Worm (Caenorhabditis elegans): ENCODE data around the gene ins-5.

ins-5 gene

ce11 chrII:6047639-6048159 lies 50.3 kb downstream of the ins-5 start, which contains the start of the genes R12C12.6 and ran-5 (continued):
- TF ChIP-seq tbp1 (GFP tag; optimal IDR thresholded peaks at IDR 0.05), result peak; percentile 60
- peak; percentile 72 for TF ChIP-seq lsl-1 (GFP tag; optimal IDR thresholded peaks at IDR 0.05)
- TF ChIP-seq snpc-4 (GFP tag; optimal IDR thresholded peaks at IDR 0.05), result peak; percentile 41
- TF ChIP-seq snpc-4 (tag; optimal IDR thresholded peaks at IDR 0.05), result peak in 2 of 4 experiments; percentile 74 to 78
- peak in 1 of 2 experiments; percentile 15 for TF ChIP-seq rec-8 (tag; optimal IDR thresholded peaks at IDR 0.05)
- no peak for TF ChIP-seq hlh-12 (tag; optimal IDR thresholded peaks at IDR 0.05)
- TF ChIP-seq Y53G8AR.9 (GFP tag; conservative IDR thresholded peaks at IDR 0.05), result peak; percentile 89
- TF ChIP-seq F37B4.10 (GFP tag; IDR thresholded peaks at IDR 0.05), result no peak
- TF ChIP-seq nhr-120 (GFP tag; IDR thresholded peaks at IDR 0.05), result no peak
- TF ChIP-seq nhr-179 (tag; optimal IDR thresholded peaks at IDR 0.05), result no peak
- TF ChIP-seq die-1 (tag; optimal IDR thresholded peaks at IDR 0.05), result no peak
- peak; percentile 41 for TF ChIP-seq him-1 (tag; optimal IDR thresholded peaks at IDR 0.05)
- TF ChIP-seq B0019.2 (GFP tag; conservative IDR thresholded peaks at IDR 0.05), result no peak
- peak; percentile 72 for TF ChIP-seq pha-4 (tag; optimal IDR thresholded peaks at IDR 0.05)
- TF ChIP-seq ztf-18 (tag; optimal IDR thresholded peaks at IDR 0.05), result peak; percentile 98
- peak; percentile 46 for TF ChIP-seq nhr-80 (tag; optimal IDR thresholded peaks at IDR 0.05)
- peak; percentile 66; the same call in 1 of the 2 replicates for TF ChIP-seq hmg-20 (GFP tag; IDR thresholded peaks at IDR 0.05)
- no peak for TF ChIP-seq ztf-22 (GFP tag; optimal IDR thresholded peaks at IDR 0.05)
- TF ChIP-seq madf-6 (GFP tag; IDR thresholded peaks at IDR 0.05), result peak; percentile 84
- peak; percentile 62; the same call in 1 of the 2 replicates for TF ChIP-seq attf-3 (GFP tag; conservative IDR thresholded peaks at IDR 0.05)
- no peak for TF ChIP-seq dpff-1 (tag; optimal IDR thresholded peaks at IDR 0.05)
- TF ChIP-seq let-526 (GFP tag; IDR thresholded peaks at IDR 0.05), result no peak
- peak; percentile 66 for TF ChIP-seq xnd-1 (tag; optimal IDR thresholded peaks at IDR 0.05)
- no peak for TF ChIP-seq bed-1 (GFP tag; IDR thresholded peaks at IDR 0.05)
- peak; percentile 68 for TF ChIP-seq ZK185.1 (tag; optimal IDR thresholded peaks at IDR 0.05; ENCODE audit: poor library complexity, severe bottlenecking)
- TF ChIP-seq unc-130 (GFP tag; optimal IDR thresholded peaks at IDR 0.05), result peak; percentile 11
- peak; percentile 50 for TF ChIP-seq attf-5 (GFP tag; optimal IDR thresholded peaks at IDR 0.05)
- no peak for TF ChIP-seq akir-1 (GFP tag; optimal IDR thresholded peaks at IDR 0.05)
- peak; percentile 56; the same call in 1 of the 2 replicates for TF ChIP-seq F33H1.4 (GFP tag; IDR thresholded peaks at IDR 0.05)
- peak in 1 of 3 experiments; percentile 82 for TF ChIP-seq lin-35 (GFP tag; optimal IDR thresholded peaks at IDR 0.05)
- TF ChIP-seq lir-1 (GFP tag; conservative IDR thresholded peaks at IDR 0.05), result peak; percentile 62
- TF ChIP-seq lin-26 (GFP tag; IDR thresholded peaks at IDR 0.05), result no peak
- peak; percentile 27 for TF ChIP-seq dpl-1 (GFP tag; optimal IDR thresholded peaks at IDR 0.05)
- TF ChIP-seq mcd-1 (GFP tag; IDR thresholded peaks at IDR 0.05), result peak; percentile 84
- no peak for TF ChIP-seq egl-18 (GFP tag; IDR thresholded peaks at IDR 0.05)
- peak; percentile 90 for TF ChIP-seq lin-40 (tag; optimal IDR thresholded peaks at IDR 0.05)
- no peak for TF ChIP-seq Y67H2A.10 (GFP tag; conservative IDR thresholded peaks at IDR 0.05)
- TF ChIP-seq B0336.3 (GFP tag; IDR thresholded peaks at IDR 0.05), result peak; percentile 65; the same call in 1 of the 2 replicates
- TF ChIP-seq Y53F4B.3 (GFP tag; IDR thresholded peaks at IDR 0.05), result no peak
- TF ChIP-seq lsy-27 (tag; optimal IDR thresholded peaks at IDR 0.05; ENCODE audit: borderline replicate concordance, insufficient read depth), result no peak
- TF ChIP-seq rcor-1 (GFP tag; IDR thresholded peaks at IDR 0.05), result peak; percentile 69
- TF ChIP-seq F39B2.1 (GFP tag; IDR thresholded peaks at IDR 0.05), result no peak
- no peak for TF ChIP-seq F10E7.11 (tag; optimal IDR thresholded peaks at IDR 0.05)
- peak; percentile 48 for TF ChIP-seq atf-7 (tag; optimal IDR thresholded peaks at IDR 0.05)
- TF ChIP-seq snpc-3.4 (tag; optimal IDR thresholded peaks at IDR 0.05), result peak; percentile 77
- TF ChIP-seq ceh-79 (tag; optimal IDR thresholded peaks at IDR 0.05), result no peak
- TF ChIP-seq unc-62 (GFP tag; optimal IDR thresholded peaks at IDR 0.05), result no peak
- peak; percentile 0 for TF ChIP-seq athp-1 (tag; optimal IDR thresholded peaks at IDR 0.05)
